Worm (Caenorhabditis elegans) whole organism, L3 larva: ENCODE results near the gene mau-8.

ENCODE experiments used
- R02D3.7 ChIP-seq: fragments of 150-350 bp; optimal IDR thresholded peaks from 2 replicates; lab custom pipeline; 2014; ENCODE audit warnings: missing biosample characterization, missing genetic modification characterization
- ZK546.5 ChIP-seq: sonication (generic microtip); optimal IDR thresholded peaks from 2 replicates; lab custom pipeline; 2017; ENCODE audit warnings: missing biosample characterization, missing genetic modification characterization
- aly-2 ChIP-seq: fragments of 150-350 bp; optimal IDR thresholded peaks from 2 replicates; lab custom pipeline; 2014; ENCODE audit warnings: missing biosample characterization, missing genetic modification characterization
- ama-1 ChIP-seq: fragments of 150-350 bp; optimal IDR thresholded peaks from 2 replicates; lab custom pipeline; 2018
- ceh-16 ChIP-seq: sonication (generic microtip); optimal IDR thresholded peaks from 2 replicates; lab custom pipeline; 2017; ENCODE audit warnings: missing biosample characterization, missing genetic modification characterization
- ceh-28 ChIP-seq: fragments of 150-350 bp; optimal IDR thresholded peaks from 2 replicates; lab custom pipeline; 2014; ENCODE audit warnings: missing biosample characterization, missing genetic modification reagents, missing genetic modification characterization
- ceh-9 ChIP-seq: sonication (generic microtip); optimal IDR thresholded peaks from 2 replicates; lab custom pipeline; 2018; ENCODE audit warnings: missing biosample characterization, missing genetic modification characterization
- daf-12 ChIP-seq: fragments of 150-350 bp; optimal IDR thresholded peaks from 2 replicates; lab custom pipeline; 2014; ENCODE audit warnings: missing biosample characterization, missing genetic modification reagents, missing genetic modification characterization
- egl-27 ChIP-seq: sonication (generic microtip); optimal IDR thresholded peaks from 4 replicates; lab custom pipeline; 2017; ENCODE audit warnings: missing biosample characterization, missing genetic modification reagents, missing genetic modification characterization
- egl-5 ChIP-seq: fragments of 150-350 bp; optimal IDR thresholded peaks from 2 replicates; lab custom pipeline; 2017; ENCODE audit warnings: missing biosample characterization, missing genetic modification reagents, missing genetic modification characterization, inconsistent platforms
- elt-1 ChIP-seq: fragments of 150-350 bp; optimal IDR thresholded peaks from 2 replicates; lab custom pipeline; 2014; ENCODE audit warnings: missing biosample characterization, missing genetic modification characterization
- elt-2 ChIP-seq: sonication (generic microtip); optimal IDR thresholded peaks from 2 replicates; lab custom pipeline; 2016; ENCODE audit warnings: missing genetic modification reagents, mild to moderate bottlenecking, missing genetic modification characterization, missing compliant biosample characterization
- elt-3 ChIP-seq, 3 experiments: fragments of 150-350 bp in 1 of 3; sonication (generic microtip) in 2 of 3; optimal IDR thresholded peaks; 2 replicates in 2 of 3; 4 replicates in 1 of 3; lab custom pipeline; 2014 to 2017; ENCODE audit warnings: missing biosample characterization in 3 of 3, missing genetic modification characterization in 3 of 3
- fkh-10 ChIP-seq: sonication (generic microtip); optimal IDR thresholded peaks from 2 replicates; lab custom pipeline; 2017; ENCODE audit warnings: missing biosample characterization, missing genetic modification reagents, missing genetic modification characterization
- fkh-2 ChIP-seq: fragments of 150-350 bp; optimal IDR thresholded peaks from 2 replicates; lab custom pipeline; 2014; ENCODE audit warnings: missing biosample characterization, missing genetic modification reagents, missing genetic modification characterization
- fos-1 ChIP-seq: fragments of 150-350 bp; optimal IDR thresholded peaks from 2 replicates; lab custom pipeline; 2014; ENCODE audit warnings: missing biosample characterization, missing genetic modification characterization
- hmg-11 ChIP-seq: sonication (generic microtip); optimal IDR thresholded peaks from 2 replicates; lab custom pipeline; 2016; ENCODE audit warnings: missing genetic modification characterization, missing compliant biosample characterization
- jun-1 ChIP-seq: fragments of 150-350 bp; optimal IDR thresholded peaks from 2 replicates; lab custom pipeline; 2014; ENCODE audit warnings: missing biosample characterization, missing genetic modification reagents, missing genetic modification characterization
- lin-15B ChIP-seq: fragments of 150-350 bp; optimal IDR thresholded peaks from 2 replicates; lab custom pipeline; 2014; ENCODE audit warnings: missing biosample characterization, missing genetic modification characterization
- lin-39 ChIP-seq: fragments of 150-350 bp; optimal IDR thresholded peaks from 2 replicates; lab custom pipeline; 2018; ENCODE audit warnings: missing biosample characterization, missing genetic modification reagents, missing genetic modification characterization
- lsy-12 ChIP-seq: sonication (generic microtip); optimal IDR thresholded peaks from 2 replicates; lab custom pipeline; 2016; ENCODE audit warnings: mild to moderate bottlenecking, missing genetic modification characterization, missing compliant biosample characterization
- mdl-1 ChIP-seq: fragments of 150-350 bp; optimal IDR thresholded peaks from 2 replicates; lab custom pipeline; 2014; ENCODE audit warnings: missing biosample characterization, missing genetic modification characterization
- mml-1 ChIP-seq: fragments of 150-350 bp; sonication (generic microtip); optimal IDR thresholded peaks from 3 replicates; lab custom pipeline; 2014; ENCODE audit warnings: missing biosample characterization, missing genetic modification characterization
- nfya-1 ChIP-seq: sonication (generic microtip); optimal IDR thresholded peaks from 2 replicates; lab custom pipeline; 2017; ENCODE audit warnings: missing genetic modification characterization, mild to moderate bottlenecking, missing compliant biosample characterization, antibody characterized with exemption, moderate library complexity; ENCODE audit not compliant: insufficient read depth
- nhr-11 ChIP-seq: fragments of 150-350 bp; optimal IDR thresholded peaks from 2 replicates; lab custom pipeline; 2014; ENCODE audit warnings: missing biosample characterization, missing genetic modification characterization
- nhr-12 ChIP-seq: fragments of 150-350 bp; optimal IDR thresholded peaks from 2 replicates; lab custom pipeline; 2014; ENCODE audit warnings: missing biosample characterization, missing genetic modification characterization
- nhr-23 ChIP-seq: fragments of 150-350 bp; optimal IDR thresholded peaks from 2 replicates; lab custom pipeline; 2014; ENCODE audit warnings: missing biosample characterization, missing genetic modification reagents, missing genetic modification characterization
- nhr-237 ChIP-seq: fragments of 150-350 bp; optimal IDR thresholded peaks from 2 replicates; lab custom pipeline; 2014; ENCODE audit warnings: missing biosample characterization, missing genetic modification characterization
- nhr-28 ChIP-seq: fragments of 150-350 bp; optimal IDR thresholded peaks from 2 replicates; lab custom pipeline; 2014; ENCODE audit warnings: missing biosample characterization, missing genetic modification characterization
- nhr-43 ChIP-seq: sonication (generic microtip); optimal IDR thresholded peaks from 2 replicates; lab custom pipeline; 2016; ENCODE audit warnings: mild to moderate bottlenecking, missing genetic modification characterization, missing compliant biosample characterization; ENCODE audit not compliant: poor library complexity, severe bottlenecking
- nhr-76 ChIP-seq: fragments of 150-350 bp; sonication (generic microtip); optimal IDR thresholded peaks from 5 replicates; lab custom pipeline; 2014; ENCODE audit warnings: missing biosample characterization, missing genetic modification characterization
- nhr-77 ChIP-seq: fragments of 150-350 bp; optimal IDR thresholded peaks from 2 replicates; lab custom pipeline; 2014; ENCODE audit warnings: missing biosample characterization, missing genetic modification characterization
- pha-4 ChIP-seq: fragments of 150-350 bp; optimal IDR thresholded peaks from 2 replicates; lab custom pipeline; 2014; ENCODE audit warnings: missing biosample characterization, missing genetic modification reagents, missing genetic modification characterization
- pqm-1 ChIP-seq: fragments of 150-350 bp; optimal IDR thresholded peaks from 2 replicates; lab custom pipeline; 2017; ENCODE audit warnings: missing biosample characterization, missing genetic modification characterization, inconsistent platforms
- sea-2 ChIP-seq: fragments of 150-350 bp; sonication (generic microtip); optimal IDR thresholded peaks from 4 replicates; lab custom pipeline; 2014; ENCODE audit warnings: missing biosample characterization, missing genetic modification reagents, missing genetic modification characterization
- skn-1 ChIP-seq: fragments of 150-350 bp; optimal IDR thresholded peaks from 2 replicates; lab custom pipeline; 2014; ENCODE audit warnings: missing biosample characterization, missing genetic modification characterization
- snpc-4 ChIP-seq: fragments of 150-350 bp; optimal IDR thresholded peaks from 2 replicates; lab custom pipeline; 2014; ENCODE audit warnings: missing biosample characterization, missing genetic modification characterization
- tbx-2 ChIP-seq: sonication (generic microtip); optimal IDR thresholded peaks from 2 replicates; lab custom pipeline; 2016; ENCODE audit warnings: mild to moderate bottlenecking, missing genetic modification characterization, missing compliant biosample characterization
- unc-62 ChIP-seq: fragments of 150-350 bp; sonication (generic microtip); optimal IDR thresholded peaks from 4 replicates; lab custom pipeline; 2014; ENCODE audit warnings: missing biosample characterization, missing genetic modification reagents, missing genetic modification characterization
- zag-1 ChIP-seq: fragments of 150-350 bp; optimal IDR thresholded peaks from 2 replicates; lab custom pipeline; 2014; ENCODE audit warnings: missing biosample characterization, missing genetic modification characterization
- ztf-11 ChIP-seq: fragments of 150-350 bp; optimal IDR thresholded peaks from 2 replicates; lab custom pipeline; 2014; ENCODE audit warnings: missing biosample characterization, missing genetic modification characterization
- ztf-4 ChIP-seq: fragments of 150-350 bp; optimal IDR thresholded peaks from 2 replicates; lab custom pipeline; 2014; ENCODE audit warnings: missing biosample characterization, missing genetic modification characterization

Gene mau-8

ce11 chrIV:13342555-13342954 is 35.3 kb upstream of the mau-8 start, which contains the start of gene W02A2.5:
Gene W02A2.5 (plus strand): TSS chrIV:13342855.
- TF ChIP-seq skn-1: no peak
- no peak for TF ChIP-seq elt-3 (tag; optimal IDR thresholded peaks at IDR 0.05; lab: Kevin White, UChicago)
- TF ChIP-seq nhr-11 (tag; lab: Kevin White, UChicago): no peak
- no peak for TF ChIP-seq lin-39 (tag; lab: Kevin White, UChicago)
- no peak for TF ChIP-seq nhr-77 (tag; lab: Kevin White, UChicago)
- no peak for TF ChIP-seq nhr-12 (tag; lab: Kevin White, UChicago)
- no peak for TF ChIP-seq ztf-4 (tag; lab: Kevin White, UChicago)
- TF ChIP-seq ZK546.5 (tag; lab: Kevin White, UChicago): no peak
- TF ChIP-seq nhr-28 (tag; lab: Kevin White, UChicago): no peak
- TF ChIP-seq mdl-1: no peak
- no peak for TF ChIP-seq sea-2
- TF ChIP-seq elt-2 (tag; lab: Kevin White, UChicago): no peak
- no peak for TF ChIP-seq fos-1
- no peak for TF ChIP-seq pqm-1 (tag; lab: Kevin White, UChicago)
- TF ChIP-seq daf-12: no peak

- TF ChIP-seq nhr-28 (tag; lab: Kevin White, UChicago) (no peak), nhr-237 (tag; lab: Kevin White, UChicago) (no peak), ceh-16 (tag; lab: Kevin White, UChicago) (no peak), elt-1 (tag; lab: Kevin White, UChicago) (no peak), skn-1 (no peak), lsy-12 (tag; lab: Kevin White, UChicago) (no peak), lin-39 (tag; lab: Kevin White, UChicago) (no peak), fos-1 (peak; percentile 36), nhr-76 (tag; lab: Kevin White, UChicago) (no peak), zag-1 (tag; lab: Kevin White, UChicago) (no peak), jun-1 (peak; percentile 85), lin-15B (tag; lab: Kevin White, UChicago) (no peak), ceh-9 (tag; lab: Kevin White, UChicago) (no peak), pha-4 (tag; lab: Kevin White, UChicago) (peak; percentile 99), fkh-2 (tag; lab: Kevin White, UChicago) (no peak), ceh-28 (tag; lab: Kevin White, UChicago) (no peak), pqm-1 (tag; lab: Kevin White, UChicago) (peak; percentile 64), aly-2 (tag; lab: Kevin White, UChicago) (no peak), mdl-1 (no peak), elt-2 (tag; lab: Kevin White, UChicago) (peak; percentile 66), unc-62 (GFP tag; lab: Kevin White, UChicago) (no peak), egl-27 (tag; lab: Kevin White, UChicago) (no peak), R02D3.7 (tag; lab: Kevin White, UChicago) (no peak), ztf-11 (tag; lab: Kevin White, UChicago) (no peak), mml-1 (no peak), nhr-11 (tag; lab: Kevin White, UChicago) (no peak), nhr-77 (tag; lab: Kevin White, UChicago) (no peak), sea-2 (no peak), nhr-43 (tag; lab: Kevin White, UChicago) (no peak), nhr-23 (tag; lab: Kevin White, UChicago) (no peak), nfya-1 (tag; lab: Kevin White, UChicago) (no peak), egl-5 (no peak), ama-1 (lab: Kevin White, UChicago) (no peak), snpc-4 (tag; lab: Kevin White, UChicago) (no peak), fkh-10 (no peak), hmg-11 (tag; lab: Kevin White, UChicago) (no peak)
Measured at ce11 chrIV:13346078-13346477, 31.7 kb upstream of the mau-8 start.

- TF ChIP-seq fkh-2 (tag; lab: Kevin White, UChicago) (no peak), ztf-4 (tag; lab: Kevin White, UChicago) (no peak), pha-4 (tag; lab: Kevin White, UChicago) (peak; percentile 87), egl-5 (no peak), tbx-2 (tag; lab: Kevin White, UChicago) (no peak), jun-1 (peak; percentile 60), ztf-11 (tag; lab: Kevin White, UChicago) (no peak), elt-2 (tag; lab: Kevin White, UChicago) (peak; percentile 89), snpc-4 (tag; lab: Kevin White, UChicago) (no peak), lin-15B (tag; lab: Kevin White, UChicago) (no peak), hmg-11 (tag; lab: Kevin White, UChicago) (no peak), pqm-1 (tag; lab: Kevin White, UChicago) (peak; percentile 99), nhr-43 (tag; lab: Kevin White, UChicago) (no peak)
Measured at ce11 chrIV:13347232-13347715, 30.5 kb upstream of the mau-8 start, which contains the start of gene W02A2.9. Gene W02A2.9 (plus strand): TSS chrIV:13347665.
